Worm (Caenorhabditis elegans): Measurements from ENCODE around the gene ttr-53.

ttr-53 gene

ce11 chrIV:10157489-10158088 is at the start of gene ttr-53:
TSS of gene ttr-53 (plus strand) at chrIV:10158038.
- TF ChIP-seq R02D3.7 (tag; optimal IDR thresholded peaks at IDR 0.05) (no peak), mdl-1 (tag; optimal IDR thresholded peaks at IDR 0.05) (no peak), tbx-2 (tag; optimal IDR thresholded peaks at IDR 0.05) (no peak), ceh-9 (tag; optimal IDR thresholded peaks at IDR 0.05) (no peak), sea-2 (GFP tag; optimal IDR thresholded peaks at IDR 0.05) (no peak), lsy-12 (tag; optimal IDR thresholded peaks at IDR 0.05) (no peak), egl-5 (tag; optimal IDR thresholded peaks at IDR 0.05) (no peak), nhr-43 (tag; optimal IDR thresholded peaks at IDR 0.05; ENCODE audit: poor library complexity, severe bottlenecking) (no peak), nhr-76 (tag; optimal IDR thresholded peaks at IDR 0.05) (no peak), eor-1 (tag; optimal IDR thresholded peaks at IDR 0.05) (no peak), zag-1 (tag; optimal IDR thresholded peaks at IDR 0.05) (no peak), ztf-11 (tag; optimal IDR thresholded peaks at IDR 0.05) (no peak), pha-4 (tag; optimal IDR thresholded peaks at IDR 0.05) (no peak)

DNA sequence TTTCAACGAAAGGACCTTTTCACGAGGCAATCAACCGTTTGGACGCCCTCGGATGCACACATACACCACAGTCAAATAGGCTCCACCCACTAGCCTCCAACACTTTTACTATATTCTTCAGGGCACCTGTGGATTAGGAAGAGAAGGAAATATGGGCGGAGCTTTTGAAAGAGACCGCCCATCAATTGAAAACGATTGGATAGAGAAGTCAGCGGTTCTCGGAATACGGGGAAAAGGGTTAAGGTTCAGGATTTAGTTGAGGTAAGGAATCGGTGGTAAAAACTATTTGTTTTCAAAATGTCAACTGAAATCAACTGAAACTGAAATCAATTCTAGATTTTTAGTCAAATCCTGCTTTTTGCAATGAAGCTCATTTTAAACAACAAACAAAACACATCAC is 47.4 kb upstream of the ttr-53 start, which contains the start of gene egl-38:
Gene egl-38 (minus strand): TSS at position 101 of the 400 bp plus-strand sequence.
- TF ChIP-seq egl-5 (tag; optimal IDR thresholded peaks at IDR 0.05) (no peak), ceh-9 (tag; optimal IDR thresholded peaks at IDR 0.05) (no peak), snpc-4 (tag; optimal IDR thresholded peaks at IDR 0.05) (no peak), pqm-1 (tag; optimal IDR thresholded peaks at IDR 0.05) (no peak), elt-1 (tag; optimal IDR thresholded peaks at IDR 0.05) (no peak)

- TF ChIP-seq nhr-28 (tag; optimal IDR thresholded peaks at IDR 0.05) (no peak), egl-5 (tag; optimal IDR thresholded peaks at IDR 0.05) (no peak), lin-39 (tag; optimal IDR thresholded peaks at IDR 0.05) (no peak), R02D3.7 (tag; optimal IDR thresholded peaks at IDR 0.05) (no peak), ZK546.5 (tag; optimal IDR thresholded peaks at IDR 0.05) (no peak), fkh-10 (GFP tag; optimal IDR thresholded peaks at IDR 0.05) (no peak), fkh-2 (tag; optimal IDR thresholded peaks at IDR 0.05) (no peak), nhr-11 (tag; optimal IDR thresholded peaks at IDR 0.05) (no peak), lin-15B (tag; optimal IDR thresholded peaks at IDR 0.05) (no peak), ceh-28 (tag; optimal IDR thresholded peaks at IDR 0.05) (no peak), unc-62 (GFP tag; optimal IDR thresholded peaks at IDR 0.05) (no peak)
These were observed 47.0 kb upstream of the ttr-53 start for ce11 chrIV:10110870-10111269.

DNA sequence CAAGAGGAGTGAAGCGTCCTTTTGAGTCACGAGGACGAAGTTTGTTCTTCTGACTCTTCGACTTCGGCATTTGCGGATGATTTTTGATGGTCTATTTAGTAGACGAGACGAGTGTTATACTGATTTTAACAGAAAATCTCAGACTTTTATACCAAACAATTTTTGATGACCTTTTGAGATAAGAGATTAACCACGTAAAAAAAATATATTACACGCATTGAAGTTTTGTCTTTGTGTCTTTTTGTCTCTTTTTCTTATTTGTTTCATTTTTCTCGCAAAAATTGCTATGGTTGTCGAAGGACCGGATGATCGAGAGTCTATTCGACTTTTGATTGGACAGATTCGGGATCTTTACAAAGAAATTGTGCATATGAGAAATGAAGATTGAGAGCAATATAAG is 46.4 kb upstream of the ttr-53 start, which contains the start of gene spch-1:
Gene spch-1 (minus strand): TSS at position 101 of the 400 bp plus-strand sequence.
- no peak for TF ChIP-seq nhr-23 (tag; optimal IDR thresholded peaks at IDR 0.05)
- TF ChIP-seq ztf-11 (tag; optimal IDR thresholded peaks at IDR 0.05): no peak

DNA sequence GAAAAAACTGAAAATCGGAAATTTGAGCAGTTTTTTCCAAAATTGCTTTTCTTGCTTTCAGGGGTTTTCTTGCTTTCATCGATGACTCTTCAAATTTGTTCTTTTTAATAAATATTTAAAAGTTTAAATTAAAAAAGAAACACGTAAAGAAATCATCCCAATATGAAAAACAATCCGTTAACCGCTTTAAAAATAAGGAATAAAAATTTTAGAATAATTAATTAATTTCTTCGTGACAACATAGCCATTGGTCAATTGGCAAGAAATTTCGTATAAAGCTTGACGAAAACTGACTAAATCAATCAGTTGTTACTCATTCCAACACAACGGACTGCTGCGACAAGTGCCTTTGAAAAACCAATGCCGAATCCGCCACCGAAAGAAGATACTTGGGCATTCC is 45.3 kb upstream of the ttr-53 start, which contains the start of gene nsph-3.2:
Gene nsph-3.2 (plus strand): TSS at position 301 of the 400 bp plus-strand sequence.
- TF ChIP-seq ama-1 (optimal IDR thresholded peaks at IDR 0.05): no peak
- no peak for TF ChIP-seq elt-1 (tag; optimal IDR thresholded peaks at IDR 0.05)
- TF ChIP-seq unc-62 (GFP tag; optimal IDR thresholded peaks at IDR 0.05): no peak
- no peak for TF ChIP-seq sea-2 (GFP tag; optimal IDR thresholded peaks at IDR 0.05)
- no peak for TF ChIP-seq nhr-23 (tag; optimal IDR thresholded peaks at IDR 0.05)
- TF ChIP-seq R02D3.7 (tag; optimal IDR thresholded peaks at IDR 0.05): no peak
- no peak for TF ChIP-seq nhr-77 (tag; optimal IDR thresholded peaks at IDR 0.05)
- TF ChIP-seq ceh-28 (tag; optimal IDR thresholded peaks at IDR 0.05): no peak
- TF ChIP-seq pha-4 (tag; optimal IDR thresholded peaks at IDR 0.05): no peak
- no peak for TF ChIP-seq ceh-9 (tag; optimal IDR thresholded peaks at IDR 0.05)
- no peak for TF ChIP-seq nhr-237 (tag; optimal IDR thresholded peaks at IDR 0.05)
- no peak for TF ChIP-seq lin-39 (tag; optimal IDR thresholded peaks at IDR 0.05)
- TF ChIP-seq ceh-82 (tag; optimal IDR thresholded peaks at IDR 0.05): no peak
- no peak for TF ChIP-seq tbx-2 (tag; optimal IDR thresholded peaks at IDR 0.05)
- no peak for TF ChIP-seq fkh-2 (tag; optimal IDR thresholded peaks at IDR 0.05)
- TF ChIP-seq snpc-4 (tag; optimal IDR thresholded peaks at IDR 0.05): no peak
- TF ChIP-seq skn-1 (tag; optimal IDR thresholded peaks at IDR 0.05): no peak
- TF ChIP-seq mml-1 (tag; optimal IDR thresholded peaks at IDR 0.05): no peak
- TF ChIP-seq nhr-12 (tag; optimal IDR thresholded peaks at IDR 0.05): no peak
